Fruit fly (Drosophila melanogaster) whole organism, embryonic: ENCODE results near the gene Fas3.

Source experiments
- Bteb2 ChIP-seq: fragments of 200-800 bp; sonication (Bioruptor generic); optimal IDR thresholded peaks from 2 replicates; lab custom pipeline; 2016; ENCODE audit warnings: missing biosample characterization, missing genetic modification characterization
- CG10321 ChIP-seq: fragments of 200-800 bp; sonication (Bioruptor generic); IDR thresholded peaks from 2 replicates; pipeline ENCODE4 v1.3.6; 2022; ENCODE audit warnings: missing biosample characterization, missing genetic modification characterization
- CG10431 ChIP-seq: fragments of 200-800 bp; sonication (Bioruptor generic); optimal IDR thresholded peaks from 3 replicates; lab custom pipeline; 2018; ENCODE audit warnings: missing biosample characterization, mild to moderate bottlenecking, missing genetic modification characterization
- CG12155 ChIP-seq: fragments of 200-800 bp; sonication (Bioruptor generic); optimal IDR thresholded peaks from 3 replicates; lab custom pipeline; 2016; ENCODE audit warnings: missing biosample characterization, missing genetic modification characterization
- CG1233 ChIP-seq: fragments of 200-800 bp; sonication (Bioruptor generic); optimal IDR thresholded peaks from 4 replicates; lab custom pipeline; 2018; ENCODE audit warnings: missing biosample characterization, mild to moderate bottlenecking, missing genetic modification characterization
- CG12659 ChIP-seq: fragments of 200-800 bp; sonication (Bioruptor generic); optimal IDR thresholded peaks from 3 replicates; lab custom pipeline; 2017; ENCODE audit warnings: mild to moderate bottlenecking, missing biosample characterization, missing genetic modification reagents, missing genetic modification characterization
- CG14710 ChIP-seq: fragments of 200-800 bp; sonication (Bioruptor generic); optimal IDR thresholded peaks from 3 replicates; lab custom pipeline; 2019; ENCODE audit warnings: missing biosample characterization, mild to moderate bottlenecking, missing genetic modification characterization, moderate library complexity
- CG1529 ChIP-seq: fragments of 200-800 bp; sonication (Bioruptor generic); optimal IDR thresholded peaks from 3 replicates; lab custom pipeline; 2018; ENCODE audit warnings: missing biosample characterization, missing genetic modification characterization
- CG17361 ChIP-seq: fragments of 200-800 bp; sonication (Bioruptor generic); IDR thresholded peaks from 3 replicates; pipeline ENCODE4 v1.3.6; 2022; ENCODE audit warnings: missing biosample characterization, missing genetic modification characterization
- CG17385 ChIP-seq: fragments of 200-800 bp; sonication (Bioruptor generic); optimal IDR thresholded peaks from 3 replicates; lab custom pipeline; 2018; ENCODE audit warnings: missing biosample characterization, mild to moderate bottlenecking, missing genetic modification characterization
- CG2120 ChIP-seq: fragments of 200-800 bp; sonication (Bioruptor generic); optimal IDR thresholded peaks from 3 replicates; lab custom pipeline; 2016; ENCODE audit warnings: missing biosample characterization, missing genetic modification characterization
- CG2889 ChIP-seq: fragments of 200-800 bp; sonication (Bioruptor generic); IDR thresholded peaks from 3 replicates; pipeline ENCODE4 v1.3.6; 2022; ENCODE audit warnings: missing biosample characterization, missing genetic modification characterization
- CG30431 ChIP-seq: fragments of 200-800 bp; sonication (Bioruptor generic); optimal IDR thresholded peaks from 2 replicates; lab custom pipeline; 2017; ENCODE audit warnings: missing biosample characterization, missing genetic modification characterization
- CG32532 ChIP-seq: fragments of 200-800 bp; sonication (Bioruptor generic); IDR thresholded peaks from 2 replicates; pipeline ENCODE4 v1.3.6; 2022; ENCODE audit warnings: missing biosample characterization, missing genetic modification characterization
- CG32772 ChIP-seq: fragments of 200-800 bp; sonication (Bioruptor generic); IDR thresholded peaks from 2 replicates; pipeline ENCODE4 v1.3.6; 2022; ENCODE audit warnings: missing biosample characterization, missing genetic modification characterization
- CG3847 ChIP-seq: fragments of 200-800 bp; sonication (Bioruptor generic); IDR thresholded peaks from 2 replicates; pipeline ENCODE4 v1.3.6; 2022; ENCODE audit warnings: missing biosample characterization, missing genetic modification characterization
- CG4707 ChIP-seq: fragments of 200-800 bp; sonication (Bioruptor generic); optimal IDR thresholded peaks from 2 replicates; lab custom pipeline; 2018; ENCODE audit warnings: missing biosample characterization, mild to moderate bottlenecking, missing genetic modification characterization, moderate library complexity
- CG6689 ChIP-seq: fragments of 200-800 bp; sonication (Bioruptor generic); IDR thresholded peaks from 2 replicates; pipeline ENCODE4 v1.3.6; 2022; ENCODE audit warnings: missing biosample characterization, missing genetic modification characterization
- CG7357 ChIP-seq: fragments of 200-800 bp; sonication (Bioruptor generic); IDR thresholded peaks from 3 replicates; pipeline ENCODE4 v1.3.6; 2022; ENCODE audit warnings: missing biosample characterization, missing genetic modification characterization
- Chrac-16 ChIP-seq: fragments of 200-800 bp; sonication (Bioruptor generic); optimal IDR thresholded peaks from 3 replicates; lab custom pipeline; 2016; ENCODE audit warnings: missing biosample characterization, missing genetic modification characterization
- D19A ChIP-seq: fragments of 200-800 bp; optimal IDR thresholded peaks from 3 replicates; lab custom pipeline; 2019; ENCODE audit warnings: missing biosample characterization, mild to moderate bottlenecking, missing genetic modification characterization, moderate library complexity
- Dll ChIP-seq: fragments of 200-800 bp; sonication (Bioruptor generic); IDR thresholded peaks from 4 replicates; pipeline ENCODE4 v1.3.6; 2022; ENCODE audit warnings: missing biosample characterization, missing genetic modification characterization; ENCODE audit not compliant: partially characterized antibody
- Elba2 ChIP-seq: fragments of 200-800 bp; sonication (Bioruptor generic); optimal IDR thresholded peaks from 3 replicates; lab custom pipeline; 2016; ENCODE audit warnings: missing biosample characterization, missing genetic modification characterization
- Ets97D ChIP-seq: fragments of 200-800 bp; sonication (Bioruptor generic); optimal IDR thresholded peaks from 3 replicates; lab custom pipeline; 2016; ENCODE audit warnings: missing biosample characterization, missing genetic modification characterization
- GATAe ChIP-seq: fragments of 200-800 bp; sonication (Bioruptor generic); conservative IDR thresholded peaks from 2 replicates; pipeline ENCODE4 v1.3.6; 2022; ENCODE audit warnings: missing biosample characterization, missing genetic modification characterization
- Hmr ChIP-seq: fragments of 200-800 bp; sonication (Bioruptor generic); optimal IDR thresholded peaks from 3 replicates; lab custom pipeline; 2017; ENCODE audit warnings: mild to moderate bottlenecking, missing biosample characterization, missing genetic modification reagents, missing genetic modification characterization
- Kr ChIP-seq: fragments of 200-800 bp; sonication (Bioruptor generic); optimal IDR thresholded peaks from 2 replicates; lab custom pipeline; 2017; ENCODE audit warnings: missing biosample characterization, mild to moderate bottlenecking, missing genetic modification characterization
- MBD-R2 ChIP-seq: fragments of 200-800 bp; sonication (Bioruptor generic); IDR thresholded peaks from 2 replicates; pipeline ENCODE4 v1.3.6; 2022; ENCODE audit warnings: missing biosample characterization, missing genetic modification characterization
- Mad ChIP-seq: fragments of 200-800 bp; sonication (Bioruptor generic); optimal IDR thresholded peaks from 2 replicates; lab custom pipeline; 2016; ENCODE audit warnings: missing biosample characterization, missing genetic modification characterization
- Med ChIP-seq: fragments of 200-800 bp; sonication (Bioruptor generic); peaks from one replicate; lab custom pipeline; 2016; ENCODE audit warnings: missing biosample characterization, missing genetic modification characterization, mild to moderate bottlenecking, inconsistent platforms, moderate library complexity
- Mrtf ChIP-seq: fragments of 200-800 bp; sonication (Bioruptor generic); IDR thresholded peaks from 3 replicates; pipeline ENCODE4 v1.3.6; 2022; ENCODE audit warnings: missing biosample characterization, missing genetic modification characterization
- Opbp ChIP-seq: fragments of 200-800 bp; sonication (Bioruptor generic); IDR thresholded peaks from 3 replicates; pipeline ENCODE4 v1.3.6; 2022; ENCODE audit warnings: missing biosample characterization, missing genetic modification characterization; ENCODE audit not compliant: partially characterized antibody
- Rfx ChIP-seq: fragments of 200-800 bp; sonication (Bioruptor generic); IDR thresholded peaks from 2 replicates; pipeline ENCODE4 v1.3.6; 2022; ENCODE audit warnings: missing biosample characterization, missing genetic modification characterization
- Spps ChIP-seq: fragments of 200-800 bp; sonication (Bioruptor generic); optimal IDR thresholded peaks from 2 replicates; lab custom pipeline; 2018; ENCODE audit warnings: missing biosample characterization, mild to moderate bottlenecking, missing genetic modification characterization
- TFAM ChIP-seq: fragments of 200-800 bp; sonication (Bioruptor generic); optimal IDR thresholded peaks from 2 replicates; lab custom pipeline; 2017; ENCODE audit warnings: missing biosample characterization, missing genetic modification characterization, inconsistent platforms
- Taf1 ChIP-seq: fragments of 200-800 bp; sonication (Bioruptor generic); IDR thresholded peaks from 2 replicates; pipeline ENCODE4 v1.3.6; 2022; ENCODE audit warnings: missing biosample characterization, missing genetic modification characterization
- Vsx1 ChIP-seq: fragments of 200-800 bp; sonication (Bioruptor generic); optimal IDR thresholded peaks from 2 replicates; lab custom pipeline; 2017; ENCODE audit warnings: missing biosample characterization, mild to moderate bottlenecking, missing genetic modification characterization, missing genetic modification reagents
- dmrt11E ChIP-seq: fragments of 200-800 bp; sonication (Bioruptor generic); optimal IDR thresholded peaks from 3 replicates; lab custom pipeline; 2018; ENCODE audit warnings: missing biosample characterization, mild to moderate bottlenecking, missing genetic modification characterization, moderate library complexity
- eyg ChIP-seq: fragments of 200-800 bp; sonication (Bioruptor generic); optimal IDR thresholded peaks from 3 replicates; lab custom pipeline; 2016; ENCODE audit warnings: missing biosample characterization, missing genetic modification characterization
- fd102C ChIP-seq: fragments of 200-800 bp; sonication (Bioruptor generic); optimal IDR thresholded peaks from 2 replicates; lab custom pipeline; 2018; ENCODE audit warnings: missing biosample characterization, mild to moderate bottlenecking, missing genetic modification characterization, moderate library complexity
- gem ChIP-seq: fragments of 200-800 bp; sonication (Bioruptor generic); optimal IDR thresholded peaks from 2 replicates; lab custom pipeline; 2019; ENCODE audit warnings: missing biosample characterization, mild to moderate bottlenecking, missing genetic modification characterization, moderate library complexity
- gfzf ChIP-seq: fragments of 200-800 bp; sonication (Bioruptor generic); optimal IDR thresholded peaks from 2 replicates; lab custom pipeline; 2016; ENCODE audit warnings: missing biosample characterization, mild to moderate bottlenecking, missing genetic modification characterization, moderate library complexity
- gro ChIP-seq: fragments of 200-800 bp; sonication (Bioruptor generic); optimal IDR thresholded peaks from 2 replicates; lab custom pipeline; 2016; ENCODE audit warnings: missing biosample characterization, missing genetic modification characterization
- gt ChIP-seq: fragments of 200-800 bp; sonication (Bioruptor generic); IDR thresholded peaks from 2 replicates; pipeline ENCODE4 v1.3.6; 2022; ENCODE audit warnings: missing biosample characterization, missing genetic modification characterization
- jumu ChIP-seq: fragments of 200-800 bp; sonication (Bioruptor generic); optimal IDR thresholded peaks from 3 replicates; lab custom pipeline; 2016; ENCODE audit warnings: missing biosample characterization, missing genetic modification characterization
- lilli ChIP-seq: fragments of 200-800 bp; sonication (Bioruptor generic); optimal IDR thresholded peaks from 3 replicates; lab custom pipeline; 2016; ENCODE audit warnings: missing biosample characterization, missing genetic modification characterization
- p53 ChIP-seq: fragments of 200-800 bp; sonication (Bioruptor generic); optimal IDR thresholded peaks from 2 replicates; lab custom pipeline; 2016; ENCODE audit warnings: missing biosample characterization, missing genetic modification characterization
- pfk ChIP-seq: fragments of 200-800 bp; sonication (Bioruptor generic); optimal IDR thresholded peaks from 2 replicates; lab custom pipeline; 2018; ENCODE audit warnings: missing biosample characterization, mild to moderate bottlenecking, missing genetic modification characterization, moderate library complexity
- row ChIP-seq: fragments of 200-800 bp; sonication (Bioruptor generic); IDR thresholded peaks from 3 replicates; pipeline ENCODE4 v1.3.6; 2022; ENCODE audit warnings: missing biosample characterization, missing genetic modification characterization
- sob ChIP-seq: fragments of 200-800 bp; sonication (Bioruptor generic); IDR thresholded peaks from 2 replicates; pipeline ENCODE4 v1.3.6; 2022; ENCODE audit warnings: missing biosample characterization, missing genetic modification characterization
- tx ChIP-seq: fragments of 200-800 bp; sonication (Bioruptor generic); optimal IDR thresholded peaks from 2 replicates; lab custom pipeline; 2016; ENCODE audit warnings: missing biosample characterization, missing genetic modification characterization
- zfh1 ChIP-seq: fragments of 200-800 bp; sonication (Bioruptor generic); IDR thresholded peaks from 3 replicates; pipeline ENCODE4 v1.3.6; 2022; ENCODE audit warnings: missing biosample characterization, missing genetic modification characterization

Gene Fas3

dm6 chr2L:18441220-18441619, 121.3 kb downstream of the Fas3 start (continued):
- peak; percentile 3 for TF ChIP-seq dmrt11E (tag; lab: Kevin White, UChicago)
- peak; percentile 13 for TF ChIP-seq Hmr (GFP tag; lab: Kevin White, UChicago)
- TF ChIP-seq CG7357 (GFP tag; lab: Robert Waterston, UW) = no peak
- TF ChIP-seq CG2889 = no peak
- TF ChIP-seq CG32772 (GFP tag; lab: Robert Waterston, UW) = no peak
- no peak for TF ChIP-seq Vsx1 (GFP tag; lab: Kevin White, UChicago)
- TF ChIP-seq Dll (GFP tag; lab: Robert Waterston, UW) = no peak
- TF ChIP-seq CG1529 (GFP tag; lab: Kevin White, UChicago) = no peak
- 0 out of 2 replicates have a peak, but pooled peaks have one; percentile 40 for TF ChIP-seq sob (GFP tag; lab: Robert Waterston, UW)
- TF ChIP-seq GATAe (GFP tag; lab: Robert Waterston, UW) = no peak
- no peak for TF ChIP-seq Elba2
- TF ChIP-seq CG12155 (GFP tag; lab: Kevin White, UChicago) = no peak
- no peak for TF ChIP-seq Taf1 (GFP tag; lab: Robert Waterston, UW)
- no peak for TF ChIP-seq CG30431 (GFP tag; lab: Kevin White, UChicago)
- no peak for TF ChIP-seq CG17385 (GFP tag; lab: Kevin White, UChicago)
- TF ChIP-seq Bteb2 = no peak
- 0 out of 3 replicates have a peak, but pooled peaks have one; percentile 13 for TF ChIP-seq Mrtf (GFP tag; lab: Robert Waterston, UW)
- no peak for TF ChIP-seq fd102C (GFP tag; lab: Kevin White, UChicago)
- peak; percentile 73 for TF ChIP-seq Rfx (GFP tag; lab: Robert Waterston, UW)
- TF ChIP-seq MBD-R2 (GFP tag; lab: Robert Waterston, UW) = peak; percentile 41; the same call in 1 of the 2 replicates
- TF ChIP-seq CG10431 (GFP tag; lab: Kevin White, UChicago) = no peak
- TF ChIP-seq gro = no peak
- peak; percentile 0 for TF ChIP-seq Chrac-16 (GFP tag; lab: Kevin White, UChicago)
- peak; percentile 23 for TF ChIP-seq CG14710 (tag; lab: Kevin White, UChicago)
- TF ChIP-seq jumu (GFP tag; lab: Kevin White, UChicago) = no peak
- TF ChIP-seq CG3847 (GFP tag; lab: Robert Waterston, UW) = 0 out of 2 replicates have a peak, but pooled peaks have one; percentile 13
- no peak for TF ChIP-seq p53 (GFP tag; lab: Kevin White, UChicago)
- TF ChIP-seq CG10321 (GFP tag; lab: Robert Waterston, UW) = peak; percentile 15; the same call in 1 of the 2 replicates
- peak; percentile 43; the same call in 1 of the 2 replicates for TF ChIP-seq CG32532 (GFP tag; lab: Robert Waterston, UW)
- peak; percentile 21 for TF ChIP-seq gem (tag; lab: Kevin White, UChicago)
- peak; percentile 4 for TF ChIP-seq CG1233 (GFP tag; lab: Kevin White, UChicago)
- TF ChIP-seq zfh1 (GFP tag; lab: Robert Waterston, UW) = peak; percentile 70; the same call in 2 of the 3 replicates
- peak; percentile 42; the same call in 1 of the 3 replicates for TF ChIP-seq CG17361 (GFP tag; lab: Robert Waterston, UW)
- TF ChIP-seq CG12659 (GFP tag; lab: Kevin White, UChicago) = peak; percentile 30
- TF ChIP-seq pfk (GFP tag; lab: Kevin White, UChicago) = no peak
- TF ChIP-seq gt = no peak
- TF ChIP-seq Ets97D (GFP tag; lab: Kevin White, UChicago) = peak; percentile 5
- TF ChIP-seq Mad (GFP tag; lab: Kevin White, UChicago) = no peak
- no peak for TF ChIP-seq CG2120 (GFP tag; lab: Kevin White, UChicago)
- TF ChIP-seq Kr = no peak
- TF ChIP-seq Opbp (GFP tag; lab: Robert Waterston, UW) = peak; percentile 61; the same call in 1 of the 3 replicates
- TF ChIP-seq Spps = no peak
- no peak for TF ChIP-seq row (GFP tag; lab: Robert Waterston, UW)
- TF ChIP-seq D19A (tag; lab: Kevin White, UChicago) = peak; percentile 12
- TF ChIP-seq Med = peak; percentile 87
- peak; percentile 3 for TF ChIP-seq CG4707 (GFP tag; lab: Kevin White, UChicago)
- TF ChIP-seq tx (GFP tag; lab: Kevin White, UChicago) = no peak
- TF ChIP-seq gfzf = no peak
- no peak for TF ChIP-seq CG6689 (GFP tag; lab: Robert Waterston, UW)
- TF ChIP-seq eyg = no peak
- peak; percentile 26 for TF ChIP-seq lilli (GFP tag; lab: Kevin White, UChicago)
- no peak for TF ChIP-seq TFAM
